Fruit fly (Drosophila melanogaster) Kc167 (cell line): ENCODE data around the gene Shal.

Source experiments
- Myc ChIP-seq: fragments of >200 bp; optimal IDR thresholded peaks from 2 replicates; lab custom pipeline; 2017; ENCODE audit warnings: missing external identifiers
- Sin3A ChIP-seq: fragments of >200 bp; optimal IDR thresholded peaks from 2 replicates; lab custom pipeline; 2018; ENCODE audit warnings: missing external identifiers
- h ChIP-seq: fragments of >200 bp; optimal IDR thresholded peaks from 3 replicates; lab custom pipeline; 2018; ENCODE audit warnings: missing external identifiers
- insv ChIP-seq: fragments of >200 bp; optimal IDR thresholded peaks from 3 replicates; lab custom pipeline; 2018; ENCODE audit warnings: missing external identifiers
- psq ChIP-seq: fragments of >200 bp; optimal IDR thresholded peaks from 2 replicates; lab custom pipeline; 2017; ENCODE audit warnings: missing external identifiers
- ttk ChIP-seq: sonication (Bioruptor generic); optimal IDR thresholded peaks from 2 replicates; lab custom pipeline; 2017; ENCODE audit warnings: missing external identifiers

Shal gene

dm6 chr3L:19525736-19526135 lies 58.6 kb downstream of the Shal start:
- TF ChIP-seq ttk (lab: Kevin White, UChicago) (no peak), insv (lab: Kevin White, UChicago) (no peak), psq (no peak), Myc (lab: Kevin White, UChicago) (no peak)

- TF ChIP-seq h (lab: Kevin White, UChicago) (no peak), Myc (lab: Kevin White, UChicago) (no peak), Sin3A (lab: Kevin White, UChicago) (no peak), psq (no peak), insv (lab: Kevin White, UChicago) (no peak), ttk (lab: Kevin White, UChicago) (no peak)
Measured at dm6 chr3L:19524690-19525089, 59.7 kb downstream of the Shal start.

- TF ChIP-seq ttk (lab: Kevin White, UChicago) (no peak), h (lab: Kevin White, UChicago) (no peak), Sin3A (lab: Kevin White, UChicago) (no peak), Myc (lab: Kevin White, UChicago) (no peak), psq (no peak)
Measured at dm6 chr3L:19521093-19521492, 63.3 kb downstream of the Shal start.

dm6 chr3L:19520645-19521044 lies 63.7 kb downstream of the Shal start, which contains the start of gene Cpr76Bc:
TSS of gene Cpr76Bc (plus strand) at chr3L:19520945.
- no peak for TF ChIP-seq Sin3A (lab: Kevin White, UChicago)
- no peak for TF ChIP-seq insv (lab: Kevin White, UChicago)
- no peak for TF ChIP-seq h (lab: Kevin White, UChicago)
- TF ChIP-seq psq: no peak
- no peak for TF ChIP-seq ttk (lab: Kevin White, UChicago)
- TF ChIP-seq Myc (lab: Kevin White, UChicago): no peak

dm6 chr3L:19519349-19519748 lies 65.0 kb downstream of the Shal start, which contains the start of gene Cpr76Bb:
TSS of gene Cpr76Bb (plus strand) at chr3L:19519649.
- TF ChIP-seq h (lab: Kevin White, UChicago): no peak

- TF ChIP-seq Myc (lab: Kevin White, UChicago): no peak
- no peak for TF ChIP-seq insv (lab: Kevin White, UChicago)
- no peak for TF ChIP-seq psq
- TF ChIP-seq h (lab: Kevin White, UChicago): no peak
- TF ChIP-seq Sin3A (lab: Kevin White, UChicago): no peak
- TF ChIP-seq ttk (lab: Kevin White, UChicago): no peak
Measured at dm6 chr3L:19518232-19518631, 66.1 kb downstream of the Shal start, which contains the start of gene Cpr76Ba. TSS of gene Cpr76Ba (minus strand) at chr3L:19518332.
